Worm (Caenorhabditis elegans): Measurements from ENCODE around the gene str-246.
"Not testable (repeated sequence)": the region's sequence is repeated elsewhere in the genome, so short reads cannot be mapped to it uniquely, and the experiment has no call there.

Gene str-246

ce11 chrIII:11077404-11077803 is at the start of gene str-246:
str-246 (plus strand) TSS chrIII:11077704.
- TF ChIP-seq nhr-12 (tag; optimal IDR thresholded peaks at IDR 0.05) (no peak), ztf-11 (tag; optimal IDR thresholded peaks at IDR 0.05) (no peak), unc-120 (tag; optimal IDR thresholded peaks at IDR 0.05; ENCODE audit: poor library complexity, severe bottlenecking) (no peak), hlh-1 (tag; optimal IDR thresholded peaks at IDR 0.05) (no peak), ceh-39 (tag; optimal IDR thresholded peaks at IDR 0.05) (no peak), cnd-1 (tag; optimal IDR thresholded peaks at IDR 0.05) (no peak)

ce11 chrIII:11029337-11029736 is 48.2 kb upstream of the str-246 start, which contains the start of gene Y48A6B.8:
Y48A6B.8 (minus strand) TSS chrIII:11029437.
- not testable (repeated sequence) for TF ChIP-seq sptf-1 (tag; optimal IDR thresholded peaks at IDR 0.05); nhr-28 (tag; optimal IDR thresholded peaks at IDR 0.05); drap-1 (GFP tag; optimal IDR thresholded peaks at IDR 0.05)

ce11 chrIII:11031309-11031708 is 46.2 kb upstream of the str-246 start, which contains the start of gene Y48A6B.14:
Y48A6B.14 (plus strand) TSS chrIII:11031609.
- TF ChIP-seq ces-1 (GFP tag; optimal IDR thresholded peaks at IDR 0.05) (no peak), blmp-1 (tag; optimal IDR thresholded peaks at IDR 0.05) (no peak), cnd-1 (tag; optimal IDR thresholded peaks at IDR 0.05) (no peak)

ce11 chrIII:11032872-11033271 is 44.6 kb upstream of the str-246 start, which contains the start of gene Y48A6B.9:
Y48A6B.9 (plus strand) TSS chrIII:11033172.
- TF ChIP-seq M03D4.4 (tag; optimal IDR thresholded peaks at IDR 0.05) = no peak
- TF ChIP-seq ceh-43 (GFP tag; optimal IDR thresholded peaks at IDR 0.05) = no peak
- no peak for TF ChIP-seq nhr-76 (tag; optimal IDR thresholded peaks at IDR 0.05)
- TF ChIP-seq ceh-39 (tag; optimal IDR thresholded peaks at IDR 0.05) = no peak
- TF ChIP-seq unc-62 (GFP tag; optimal IDR thresholded peaks at IDR 0.05) = no peak
- TF ChIP-seq mls-2 (tag; optimal IDR thresholded peaks at IDR 0.05) = no peak

ce11 chrIII:11036132-11036531 is 41.4 kb upstream of the str-246 start:
- peak; percentile 67 for TF ChIP-seq pha-4 (tag; optimal IDR thresholded peaks at IDR 0.05)
- peak; percentile 58 for TF ChIP-seq nhr-237 (tag; optimal IDR thresholded peaks at IDR 0.05)
- no peak for TF ChIP-seq nhr-2 (tag; optimal IDR thresholded peaks at IDR 0.05)
- peak; percentile 74 for TF ChIP-seq mep-1 (tag; optimal IDR thresholded peaks at IDR 0.05)
- TF ChIP-seq lsy-2 (tag; optimal IDR thresholded peaks at IDR 0.05) = peak; percentile 96
- no peak for TF ChIP-seq drap-1 (GFP tag; optimal IDR thresholded peaks at IDR 0.05)
- peak; percentile 28 for TF ChIP-seq sptf-1 (tag; optimal IDR thresholded peaks at IDR 0.05)
- TF ChIP-seq lin-13 (tag; optimal IDR thresholded peaks at IDR 0.05) = peak; percentile 74
- peak; percentile 34 for TF ChIP-seq ces-1 (GFP tag; optimal IDR thresholded peaks at IDR 0.05)
- peak; percentile 34 for TF ChIP-seq unc-62 (GFP tag; optimal IDR thresholded peaks at IDR 0.05)
- TF ChIP-seq ceh-43 (GFP tag; optimal IDR thresholded peaks at IDR 0.05) = no peak

- no peak for TF ChIP-seq ceh-83 (GFP tag; optimal IDR thresholded peaks at IDR 0.05)
- no peak for TF ChIP-seq lin-13 (tag; optimal IDR thresholded peaks at IDR 0.05)
- TF ChIP-seq lsy-2 (tag; optimal IDR thresholded peaks at IDR 0.05) = no peak
- TF ChIP-seq tbx-8 (GFP tag; optimal IDR thresholded peaks at IDR 0.05) = no peak
- TF ChIP-seq cnd-1 (tag; optimal IDR thresholded peaks at IDR 0.05) = no peak
- no peak for TF ChIP-seq snpc-4 (tag; optimal IDR thresholded peaks at IDR 0.05)
- no peak for TF ChIP-seq bed-3 (GFP tag; optimal IDR thresholded peaks at IDR 0.05)
- no peak for TF ChIP-seq mab-5 (tag; optimal IDR thresholded peaks at IDR 0.05)
- TF ChIP-seq M03D4.4 (tag; optimal IDR thresholded peaks at IDR 0.05) = no peak
- TF ChIP-seq ham-2 (GFP tag; optimal IDR thresholded peaks at IDR 0.05) = no peak
- no peak for TF ChIP-seq sptf-1 (tag; optimal IDR thresholded peaks at IDR 0.05)
Measured at ce11 chrIII:11036640-11037039, 40.9 kb upstream of the str-246 start, which contains the start of gene spat-2. spat-2 (plus strand) TSS chrIII:11036940.

- TF ChIP-seq nhr-28 (tag; optimal IDR thresholded peaks at IDR 0.05) = no peak
- peak; percentile 46 for TF ChIP-seq mep-1 (tag; optimal IDR thresholded peaks at IDR 0.05)
- TF ChIP-seq ces-1 (GFP tag; optimal IDR thresholded peaks at IDR 0.05) = no peak
- peak; percentile 21 for TF ChIP-seq hlh-1 (tag; optimal IDR thresholded peaks at IDR 0.05)
Measured at ce11 chrIII:11039250-11039649, 38.3 kb upstream of the str-246 start.
